Worm (Caenorhabditis elegans) whole organism, early embryonic: ENCODE results near the gene F41E7.9.

Experiments used
- B0310.2 ChIP-seq: sonication (generic microtip); optimal IDR thresholded peaks from 2 replicates; lab custom pipeline; 2016; ENCODE audit warnings: mild to moderate bottlenecking, missing genetic modification characterization, missing compliant biosample characterization
- F13C5.2 ChIP-seq: sonication (generic microtip); optimal IDR thresholded peaks from 2 replicates; lab custom pipeline; 2017; ENCODE audit warnings: mild to moderate bottlenecking, missing genetic modification characterization, inconsistent platforms, missing compliant biosample characterization
- aly-1 ChIP-seq: sonication (generic microtip); optimal IDR thresholded peaks from 2 replicates; lab custom pipeline; 2016; ENCODE audit warnings: missing genetic modification characterization, missing compliant biosample characterization
- ama-1 ChIP-seq: fragments of 150-350 bp; optimal IDR thresholded peaks from 2 replicates; lab custom pipeline; 2014
- ceh-36 ChIP-seq: sonication (generic microtip); optimal IDR thresholded peaks from 2 replicates; lab custom pipeline; 2016; ENCODE audit warnings: missing genetic modification characterization, inconsistent platforms, missing compliant biosample characterization
- flt-1 ChIP-seq: fragments of 200-800 bp; sonication (Bioruptor generic); IDR thresholded peaks from 2 replicates; pipeline ENCODE4 v1.3.6; 2022; ENCODE audit warnings: missing genetic modification characterization, missing compliant biosample characterization
- hmbx-1 ChIP-seq: sonication (generic microtip); optimal IDR thresholded peaks from 2 replicates; lab custom pipeline; 2016; ENCODE audit warnings: mild to moderate bottlenecking, missing genetic modification characterization, missing compliant biosample characterization
- hnd-1 ChIP-seq: sonication (generic microtip); optimal IDR thresholded peaks from 2 replicates; lab custom pipeline; 2016; ENCODE audit warnings: missing genetic modification characterization, missing compliant biosample characterization
- pes-1 ChIP-seq: fragments of 200-800 bp; sonication (Bioruptor generic); IDR thresholded peaks from 2 replicates; pipeline ENCODE4 v1.3.6; 2022; ENCODE audit warnings: missing genetic modification reagents, missing genetic modification characterization, missing compliant biosample characterization
- scrt-1 ChIP-seq: fragments of 200-800 bp; sonication (Bioruptor generic); IDR thresholded peaks from 2 replicates; pipeline ENCODE4 v1.3.6; 2022; ENCODE audit warnings: missing genetic modification characterization, missing compliant biosample characterization
- tra-4 ChIP-seq: sonication (generic microtip); optimal IDR thresholded peaks from 2 replicates; lab custom pipeline; 2017; ENCODE audit warnings: missing genetic modification characterization, missing compliant biosample characterization

DNA sequence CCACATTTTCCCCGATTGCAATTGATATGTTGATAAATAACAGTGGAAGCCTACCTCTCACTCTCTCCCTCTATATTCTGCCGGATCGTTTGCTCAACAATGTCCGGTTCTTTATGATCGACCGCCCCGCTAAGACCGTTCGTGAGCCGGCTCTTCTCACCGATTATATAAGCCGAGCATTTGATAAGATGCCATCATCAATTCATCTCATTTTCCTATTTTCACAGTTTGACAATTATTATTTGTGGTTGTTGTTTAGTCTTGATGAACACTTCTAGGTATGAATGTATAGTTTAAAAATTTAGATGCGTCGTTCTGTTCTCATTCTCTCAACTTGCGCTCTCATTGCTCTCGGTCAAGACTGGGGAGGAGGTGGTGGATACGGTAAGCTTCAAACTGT is 20.3 kb upstream of the F41E7.9 start, which contains the start of gene idpa-3:
- TF ChIP-seq flt-1 (GFP tag; lab: Robert Waterston, UW) (no peak), ama-1 (lab: Kevin White, UChicago) (no peak), tra-4 (tag; lab: Kevin White, UChicago) (no peak), aly-1 (tag; lab: Kevin White, UChicago) (no peak), pes-1 (GFP tag; lab: Robert Waterston, UW) (no peak), F13C5.2 (no peak), ceh-36 (tag; lab: Kevin White, UChicago) (no peak), hmbx-1 (tag; lab: Kevin White, UChicago) (no peak), B0310.2 (no peak), scrt-1 (GFP tag; lab: Robert Waterston, UW) (no peak), hnd-1 (tag; lab: Kevin White, UChicago) (no peak)
